Fruit fly (Drosophila melanogaster): ENCODE results near the gene CG31676.
A peak's percentile ranks its signal among the peaks of the same experiment; 100 is the strongest.

The CG31676 gene

DNA sequence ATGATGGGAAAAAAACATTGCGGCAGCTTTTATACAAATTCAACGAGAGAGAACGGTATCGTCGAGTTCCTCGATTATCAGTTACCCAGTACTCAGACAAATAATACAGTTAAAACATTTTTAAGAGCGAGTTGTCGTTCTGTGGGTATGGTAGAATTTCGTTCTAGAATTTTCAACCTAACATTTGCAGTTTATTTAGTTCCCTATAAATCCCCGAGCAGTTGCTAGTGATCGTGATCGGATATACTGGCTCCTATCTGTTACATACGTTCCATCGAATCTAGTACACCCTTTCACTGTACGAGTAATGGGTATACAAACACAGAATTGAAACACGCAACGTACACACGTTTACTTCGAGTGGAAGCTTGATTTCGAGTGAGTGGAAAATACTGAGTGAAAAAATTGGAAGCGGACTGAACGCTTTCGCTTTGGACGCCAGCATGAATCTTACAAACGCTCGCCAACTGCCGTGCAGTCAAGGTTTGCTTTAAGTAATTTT is 24.3 kb downstream of the CG31676 start, which contains the start of gene CG9338 (continued):
- peak; percentile 76 for TF ChIP-seq CG12299 (tag; optimal IDR thresholded peaks at IDR 0.05)
- TF ChIP-seq az2 (GFP tag; optimal IDR thresholded peaks at IDR 0.05), result peak; percentile 78
- no peak for TF ChIP-seq CG16813 (GFP tag; IDR thresholded peaks at IDR 0.05; ENCODE audit: partially characterized antibody)
- TF ChIP-seq CG8478 (optimal IDR thresholded peaks at IDR 0.05), result no peak
- TF ChIP-seq cas (GFP tag; IDR thresholded peaks at IDR 0.05), result peak; percentile 61; the same call in 1 of the 2 replicates
- TF ChIP-seq hb (GFP tag; IDR thresholded peaks at IDR 0.05; ENCODE audit: partially characterized antibody), result no peak
- TF ChIP-seq caup (GFP tag; optimal IDR thresholded peaks at IDR 0.05; ENCODE audit: severe bottlenecking), result peak; percentile 86
- peak; percentile 88 for TF ChIP-seq croc (GFP tag; conservative IDR thresholded peaks at IDR 0.05)
- TF ChIP-seq CG14014 (GFP tag; IDR thresholded peaks at IDR 0.05), result peak; percentile 73
- TF ChIP-seq dm (GFP tag; optimal IDR thresholded peaks at IDR 0.05), result peak; percentile 64
- TF ChIP-seq CG34376 (GFP tag; optimal IDR thresholded peaks at IDR 0.05), result peak; percentile 92
- peak; percentile 94 for TF ChIP-seq CG13296 (GFP tag; optimal IDR thresholded peaks at IDR 0.05)
- no peak for TF ChIP-seq vfl (GFP tag; optimal IDR thresholded peaks at IDR 0.05)
- peak; percentile 87 for TF ChIP-seq Hmr (GFP tag; optimal IDR thresholded peaks at IDR 0.05)
- peak; percentile 82 for TF ChIP-seq Dek (tag; optimal IDR thresholded peaks at IDR 0.05)
- TF ChIP-seq ash1 (GFP tag; optimal IDR thresholded peaks at IDR 0.05), result peak; percentile 46
- no peak for TF ChIP-seq CG34224 (GFP tag; IDR thresholded peaks at IDR 0.05; ENCODE audit: partially characterized antibody)
- TF ChIP-seq CG6254 (GFP tag; optimal IDR thresholded peaks at IDR 0.05), result peak; percentile 85
- TF ChIP-seq ewg (GFP tag; optimal IDR thresholded peaks at IDR 0.05), result peak; percentile 60
- TF ChIP-seq Deaf1 (tag; optimal IDR thresholded peaks at IDR 0.05), result peak; percentile 66
- TF ChIP-seq CG11695 (GFP tag; IDR thresholded peaks at IDR 0.05), result peak; percentile 95
- TF ChIP-seq cato (GFP tag; optimal IDR thresholded peaks at IDR 0.05; ENCODE audit: borderline replicate concordance), result peak; percentile 75
- TF ChIP-seq tio (GFP tag; optimal IDR thresholded peaks at IDR 0.05), result peak; percentile 54
- peak; percentile 45; the same call in 1 of the 3 replicates for TF ChIP-seq CG14860 (GFP tag; IDR thresholded peaks at IDR 0.05; ENCODE audit: partially characterized antibody)
- peak; percentile 60 for TF ChIP-seq pros (GFP tag; optimal IDR thresholded peaks at IDR 0.05)
- TF ChIP-seq ftz-f1 (GFP tag; optimal IDR thresholded peaks at IDR 0.05), result peak; percentile 42
- peak; percentile 86 for TF ChIP-seq CG15514 (GFP tag; optimal IDR thresholded peaks at IDR 0.05)
- no peak; the same call in 1 of the 2 replicates for TF ChIP-seq klu (GFP tag; IDR thresholded peaks at IDR 0.05)
- TF ChIP-seq CG3847 (GFP tag; IDR thresholded peaks at IDR 0.05), result peak; percentile 70
- peak; percentile 50; the same call in 1 of the 2 replicates for TF ChIP-seq inv (GFP tag; IDR thresholded peaks at IDR 0.05; ENCODE audit: partially characterized antibody)
- no peak; the same call in none of the 2 replicates for TF ChIP-seq Adf1 (GFP tag; IDR thresholded peaks at IDR 0.05)
- TF ChIP-seq CG32767 (GFP tag; IDR thresholded peaks at IDR 0.05), result peak; percentile 81
- peak; percentile 54; the same call in 1 of the 2 replicates for TF ChIP-seq ato (GFP tag; IDR thresholded peaks at IDR 0.05; ENCODE audit: partially characterized antibody)
- peak; percentile 82 for TF ChIP-seq Antp (GFP tag; optimal IDR thresholded peaks at IDR 0.05)
- peak; percentile 85 for TF ChIP-seq CG7839 (tag; optimal IDR thresholded peaks at IDR 0.05)
- no peak; the same call in 1 of the 2 replicates for TF ChIP-seq amos (GFP tag; IDR thresholded peaks at IDR 0.05; ENCODE audit: partially characterized antibody)
- TF ChIP-seq trem (tag; optimal IDR thresholded peaks at IDR 0.05), result peak; percentile 92
- TF ChIP-seq cg (GFP tag; optimal IDR thresholded peaks at IDR 0.05), result peak; percentile 70
- peak; percentile 74; the same call in 1 of the 3 replicates for TF ChIP-seq CG3726 (GFP tag; IDR thresholded peaks at IDR 0.05)
- peak; percentile 93 for TF ChIP-seq ara (GFP tag; IDR thresholded peaks at IDR 0.05)
- peak; percentile 71 for TF ChIP-seq en (GFP tag; optimal IDR thresholded peaks at IDR 0.05)
- TF ChIP-seq CG33557 (GFP tag; optimal IDR thresholded peaks at IDR 0.05), result peak; percentile 33
- peak; percentile 43 for TF ChIP-seq gsb-n (tag; optimal IDR thresholded peaks at IDR 0.05)
- peak; percentile 91 for TF ChIP-seq nerfin-1 (tag; optimal IDR thresholded peaks at IDR 0.05)
- TF ChIP-seq CG4424 (GFP tag; optimal IDR thresholded peaks at IDR 0.05), result peak; percentile 95
- TF ChIP-seq PHDP (tag; optimal IDR thresholded peaks at IDR 0.05), result peak; percentile 83
- peak; percentile 85 for TF ChIP-seq CG8359 (GFP tag; optimal IDR thresholded peaks at IDR 0.05; ENCODE audit: borderline replicate concordance)
- peak; percentile 61 for TF ChIP-seq lbe (GFP tag; optimal IDR thresholded peaks at IDR 0.05)
- no peak for TF ChIP-seq Tbp (GFP tag; optimal IDR thresholded peaks at IDR 0.05)

Measured in whole organism, embryonic.